Worm (Caenorhabditis elegans): ENCODE measurements around the gene H03A11.2.

H03A11.2 gene

ce11 chrX:15200720-15201119 is 29.7 kb downstream of the H03A11.2 start (continued):
- peak; percentile 76 for TF ChIP-seq mep-1 (tag; optimal IDR thresholded peaks at IDR 0.05)
- TF ChIP-seq nhr-42 (GFP tag; IDR thresholded peaks at IDR 0.05): peak; percentile 84
- peak; percentile 82 for TF ChIP-seq lin-1 (GFP tag; IDR thresholded peaks at IDR 0.05)
- TF ChIP-seq unc-39 (tag; optimal IDR thresholded peaks at IDR 0.05): no peak
- no peak for TF ChIP-seq mes-2 (tag; optimal IDR thresholded peaks at IDR 0.05; ENCODE audit: poor library complexity, severe bottlenecking)
- peak; percentile 71 to 74; a peak in 3 of 4 replicates for TF ChIP-seq madf-5 (GFP tag; IDR thresholded peaks at IDR 0.05)
- TF ChIP-seq zag-1 (tag; optimal IDR thresholded peaks at IDR 0.05): no peak
- TF ChIP-seq F49E8.2 (tag; optimal IDR thresholded peaks at IDR 0.05; ENCODE audit: borderline replicate concordance): peak; percentile 75
- TF ChIP-seq saeg-2 (GFP tag; IDR thresholded peaks at IDR 0.05): 0 out of 2 replicates have a peak, but pooled peaks have one; percentile 58
- no peak for TF ChIP-seq ceh-62 (tag; optimal IDR thresholded peaks at IDR 0.05)
- TF ChIP-seq ceh-20 (GFP tag; IDR thresholded peaks at IDR 0.05): peak; percentile 94
- TF ChIP-seq ceh-28 (tag; optimal IDR thresholded peaks at IDR 0.05): no peak
- TF ChIP-seq Y75B8A.6 (GFP tag; IDR thresholded peaks at IDR 0.05): peak; percentile 62; the same call in 1 of the 2 replicates
- TF ChIP-seq lsy-2 (tag; optimal IDR thresholded peaks at IDR 0.05): peak in 1 of 2 experiments; percentile 59
- no peak for TF ChIP-seq zfp-2 (tag; optimal IDR thresholded peaks at IDR 0.05)
- no peak for TF ChIP-seq nhr-76 (tag; optimal IDR thresholded peaks at IDR 0.05)
- TF ChIP-seq gei-8 (GFP tag; optimal IDR thresholded peaks at IDR 0.05): peak; percentile 68
- peak; percentile 90 for TF ChIP-seq Y48G9A.11 (GFP tag; IDR thresholded peaks at IDR 0.05)
- no peak for TF ChIP-seq fkh-10 (GFP tag; optimal IDR thresholded peaks at IDR 0.05)
- peak; percentile 61 for TF ChIP-seq F37D6.2 (tag; optimal IDR thresholded peaks at IDR 0.05)
- TF ChIP-seq mxl-2 (GFP tag; conservative IDR thresholded peaks at IDR 0.05): peak; percentile 62; the same call in 1 of the 2 replicates
- peak; percentile 57 for TF ChIP-seq spr-1 (tag; optimal IDR thresholded peaks at IDR 0.05)
- TF ChIP-seq jun-1 (tag; optimal IDR thresholded peaks at IDR 0.05): no peak
- TF ChIP-seq nhr-111 (GFP tag; optimal IDR thresholded peaks at IDR 0.05): no peak
- peak; percentile 85 for TF ChIP-seq nhr-41 (GFP tag; IDR thresholded peaks at IDR 0.05)
- peak; percentile 98 for TF ChIP-seq egl-43 (GFP tag; IDR thresholded peaks at IDR 0.05)
- TF ChIP-seq duxl-1 (tag; optimal IDR thresholded peaks at IDR 0.05; ENCODE audit: poor library complexity): peak; percentile 91
- TF ChIP-seq dmd-9 (GFP tag; IDR thresholded peaks at IDR 0.05): peak; percentile 89
- peak; percentile 59 for TF ChIP-seq nhr-11 (tag; optimal IDR thresholded peaks at IDR 0.05)
- no peak for TF ChIP-seq daf-12 (tag; optimal IDR thresholded peaks at IDR 0.05)
- peak; percentile 92 for TF ChIP-seq hmg-1.1 (GFP tag; IDR thresholded peaks at IDR 0.05)
- TF ChIP-seq ceh-44 (GFP tag; IDR thresholded peaks at IDR 0.05): peak; percentile 91; the same call in 1 of the 2 replicates
- TF ChIP-seq lin-29 (GFP tag; IDR thresholded peaks at IDR 0.05): peak; percentile 78
- TF ChIP-seq arid-1 (GFP tag; conservative IDR thresholded peaks at IDR 0.05): peak; percentile 95
- peak; percentile 76 for TF ChIP-seq spr-3 (GFP tag; optimal IDR thresholded peaks at IDR 0.05)
- TF ChIP-seq F26F4.8 (GFP tag; conservative IDR thresholded peaks at IDR 0.05): peak; percentile 92
- peak; percentile 81 for TF ChIP-seq lin-38 (GFP tag; IDR thresholded peaks at IDR 0.05)
- TF ChIP-seq attf-4 (tag; optimal IDR thresholded peaks at IDR 0.05): no peak
- peak; percentile 36 for TF ChIP-seq unc-130 (GFP tag; optimal IDR thresholded peaks at IDR 0.05)
- peak; percentile 25; the same call in 1 of the 2 replicates for TF ChIP-seq set-16 (GFP tag; IDR thresholded peaks at IDR 0.05)
- TF ChIP-seq rbr-2 (tag; optimal IDR thresholded peaks at IDR 0.05): peak; percentile 72
- TF ChIP-seq dmd-6 (GFP tag; IDR thresholded peaks at IDR 0.05): peak; percentile 86
- peak; percentile 84 for TF ChIP-seq F44E2.7 (GFP tag; IDR thresholded peaks at IDR 0.05)
- TF ChIP-seq snpc-1.2 (GFP tag; IDR thresholded peaks at IDR 0.05): peak; percentile 92
- TF ChIP-seq ceh-82 (tag; optimal IDR thresholded peaks at IDR 0.05): no peak
- TF ChIP-seq tra-1 (GFP tag; IDR thresholded peaks at IDR 0.05): peak; percentile 93
- peak; percentile 74; the same call in 1 of the 2 replicates for TF ChIP-seq daf-8 (GFP tag; IDR thresholded peaks at IDR 0.05)
- peak; percentile 68 for TF ChIP-seq nhr-25 (tag; optimal IDR thresholded peaks at IDR 0.05; ENCODE audit: borderline replicate concordance, insufficient read depth)
- peak; percentile 95 for TF ChIP-seq dmd-8 (GFP tag; IDR thresholded peaks at IDR 0.05)
- peak; percentile 77 for TF ChIP-seq zip-2 (tag; optimal IDR thresholded peaks at IDR 0.05)
- no peak for TF ChIP-seq skn-1 (tag; optimal IDR thresholded peaks at IDR 0.05)
